Fruit fly (Drosophila melanogaster) whole organism, adult: ENCODE measurements around the gene sxe2.
A peak's percentile ranks its signal among the peaks of the same experiment; 100 is the strongest.

Experiments used
- CG11617 ChIP-seq: fragments of 200-800 bp; sonication (Bioruptor generic); optimal IDR thresholded peaks from 2 replicates; lab custom pipeline; 2017; ENCODE audit warnings: mild to moderate bottlenecking, missing biosample characterization, missing genetic modification reagents, missing genetic modification characterization
- CG12768 ChIP-seq: fragments of 200-800 bp; sonication (Bioruptor generic); optimal IDR thresholded peaks from 2 replicates; lab custom pipeline; 2017; ENCODE audit warnings: missing biosample characterization, missing genetic modification characterization, mild to moderate bottlenecking, moderate library complexity, missing genetic modification reagents
- CG14711 ChIP-seq: fragments of 200-800 bp; sonication (Bioruptor generic); optimal IDR thresholded peaks from 2 replicates; lab custom pipeline; 2018; ENCODE audit warnings: missing biosample characterization, mild to moderate bottlenecking, missing genetic modification characterization, moderate library complexity
- CG1620 ChIP-seq: fragments of 200-800 bp; sonication (Bioruptor generic); optimal IDR thresholded peaks from 2 replicates; lab custom pipeline; 2016; ENCODE audit warnings: missing biosample characterization, missing genetic modification characterization
- CG33017 ChIP-seq: fragments of 200-800 bp; sonication (Bioruptor generic); optimal IDR thresholded peaks from 2 replicates; lab custom pipeline; 2018; ENCODE audit warnings: missing biosample characterization, mild to moderate bottlenecking, missing genetic modification characterization, moderate library complexity
- CG5204 ChIP-seq: fragments of 200-800 bp; sonication (Bioruptor generic); optimal IDR thresholded peaks from 2 replicates; lab custom pipeline; 2016; ENCODE audit warnings: missing biosample characterization, missing genetic modification characterization
- CG7045 ChIP-seq: fragments of 200-800 bp; sonication (Bioruptor generic); optimal IDR thresholded peaks from 2 replicates; lab custom pipeline; 2017; ENCODE audit warnings: missing biosample characterization, mild to moderate bottlenecking, missing genetic modification characterization
- CG7101 ChIP-seq: fragments of 200-800 bp; sonication (Bioruptor generic); optimal IDR thresholded peaks from 2 replicates; lab custom pipeline; 2018; ENCODE audit warnings: missing biosample characterization, mild to moderate bottlenecking, missing genetic modification characterization, moderate library complexity
- Clk ChIP-seq: fragments of 200-800 bp; sonication (Bioruptor generic); optimal IDR thresholded peaks from 2 replicates; lab custom pipeline; 2017; ENCODE audit warnings: missing biosample characterization, missing genetic modification characterization
- Crg-1 ChIP-seq: fragments of 200-800 bp; sonication (Bioruptor generic); optimal IDR thresholded peaks from 2 replicates; lab custom pipeline; 2016; ENCODE audit warnings: missing biosample characterization, missing genetic modification characterization
- Hr96 ChIP-seq: fragments of 200-800 bp; sonication (Bioruptor generic); optimal IDR thresholded peaks from 2 replicates; lab custom pipeline; 2016; ENCODE audit warnings: missing biosample characterization, missing genetic modification characterization
- Mnt ChIP-seq: fragments of 200-800 bp; sonication (Bioruptor generic); optimal IDR thresholded peaks from 2 replicates; lab custom pipeline; 2016; ENCODE audit warnings: missing biosample characterization, mild to moderate bottlenecking, missing genetic modification characterization
- bab1 ChIP-seq: fragments of 200-800 bp; sonication (Bioruptor generic); optimal IDR thresholded peaks from 3 replicates; lab custom pipeline; 2019; ENCODE audit warnings: missing biosample characterization, mild to moderate bottlenecking, missing genetic modification characterization, moderate library complexity
- cic ChIP-seq: fragments of 200-800 bp; sonication (Bioruptor generic); optimal IDR thresholded peaks from 2 replicates; lab custom pipeline; 2017; ENCODE audit warnings: missing biosample characterization, mild to moderate bottlenecking, missing genetic modification characterization, moderate library complexity
- cnc ChIP-seq, 2 experiments: fragments of >200 bp; optimal IDR thresholded peaks; 2 replicates each; lab custom pipeline; 2017
- kay ChIP-seq: fragments of 200-800 bp; sonication (Bioruptor generic); peaks from one replicate; lab custom pipeline; 2016; ENCODE audit warnings: missing biosample characterization, missing genetic modification characterization, borderline replicate concordance
- ovo ChIP-seq: fragments of 200-800 bp; sonication (Bioruptor generic); optimal IDR thresholded peaks from 2 replicates; lab custom pipeline; 2016; ENCODE audit warnings: missing biosample characterization, missing genetic modification characterization
- pad ChIP-seq: fragments of 200-800 bp; sonication (Bioruptor generic); optimal IDR thresholded peaks from 3 replicates; lab custom pipeline; 2017; ENCODE audit warnings: missing biosample characterization, missing genetic modification characterization, mild to moderate bottlenecking, moderate library complexity, missing genetic modification reagents
- tj ChIP-seq: fragments of 200-800 bp; sonication (Bioruptor generic); optimal IDR thresholded peaks from 3 replicates; lab custom pipeline; 2017; ENCODE audit warnings: missing biosample characterization, mild to moderate bottlenecking, missing genetic modification characterization, moderate library complexity
- toe ChIP-seq: fragments of 200-800 bp; sonication (Bioruptor generic); optimal IDR thresholded peaks from 2 replicates; lab custom pipeline; 2016; ENCODE audit warnings: missing biosample characterization, missing genetic modification characterization

The sxe2 gene

DNA sequence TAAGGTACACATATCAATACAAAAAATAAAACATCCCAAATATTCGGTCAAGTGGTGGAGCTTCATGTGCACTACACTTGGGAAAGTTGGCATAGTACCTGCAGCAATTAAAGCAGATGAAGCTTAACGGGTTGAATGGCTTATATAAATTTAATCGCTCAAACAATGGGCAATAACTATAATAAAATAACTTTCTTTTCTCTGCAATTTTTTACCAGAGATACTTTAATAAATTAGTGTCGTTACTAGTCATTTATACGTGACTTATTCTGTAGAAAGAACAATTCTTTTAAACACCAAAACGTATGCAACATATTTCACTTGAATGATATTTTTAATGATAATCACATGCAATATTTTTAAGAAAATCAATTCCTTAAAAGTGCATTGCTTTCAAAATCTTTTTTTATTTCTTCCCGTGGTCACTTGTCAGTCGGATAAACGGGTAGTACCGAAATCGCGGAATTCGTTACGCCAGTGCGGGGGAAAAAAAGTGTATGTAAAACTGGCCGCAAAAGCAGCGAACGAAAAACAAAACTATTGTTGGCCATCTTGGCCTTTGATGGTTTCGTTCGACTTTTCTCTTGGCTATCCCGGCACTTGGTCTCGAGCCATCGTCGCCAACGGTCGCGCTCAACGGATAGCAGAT is 40.7 kb upstream of the sxe2 start, which contains the start of gene Jhbp4:
Gene Jhbp4, plus strand, starts transcription at position 599 of the 649 bp plus-strand sequence.
- TF ChIP-seq Crg-1 (no peak), tj (GFP tag; lab: Kevin White, UChicago) (no peak), toe (GFP tag; lab: Kevin White, UChicago) (no peak), CG11617 (no peak), CG7101 (no peak), CG5204 (GFP tag; lab: Kevin White, UChicago) (no peak), CG1620 (GFP tag; lab: Kevin White, UChicago) (no peak), CG33017 (no peak), kay (GFP tag; lab: Kevin White, UChicago) (no peak), cnc (optimal IDR thresholded peaks at IDR 0.05; lab: Kevin White, UChicago) (no peak), Mnt (GFP tag; lab: Kevin White, UChicago) (no peak)

DNA sequence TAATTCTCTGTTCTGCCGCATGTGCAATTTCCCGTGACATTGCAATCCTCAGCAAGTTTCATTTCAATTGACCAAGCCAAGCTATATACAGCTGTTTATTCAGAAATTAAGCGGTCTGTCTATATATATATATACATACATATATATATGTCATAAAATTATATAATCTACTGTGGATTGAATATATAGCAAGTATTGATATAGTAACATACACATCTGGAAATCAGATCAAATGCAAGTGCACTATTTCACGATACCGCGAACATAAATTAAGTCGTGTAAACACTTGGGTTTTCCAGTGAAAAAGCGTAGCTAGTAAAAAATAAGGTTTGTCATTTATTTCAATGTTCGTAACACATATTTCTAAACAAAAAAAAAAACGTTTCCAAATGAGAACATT is 37.6 kb upstream of the sxe2 start, which contains the start of gene Jhbp5:
Gene Jhbp5, minus strand, starts transcription at position 101 of the 400 bp plus-strand sequence.
- TF ChIP-seq ovo (no peak), tj (GFP tag; lab: Kevin White, UChicago) (peak; percentile 72)

DNA sequence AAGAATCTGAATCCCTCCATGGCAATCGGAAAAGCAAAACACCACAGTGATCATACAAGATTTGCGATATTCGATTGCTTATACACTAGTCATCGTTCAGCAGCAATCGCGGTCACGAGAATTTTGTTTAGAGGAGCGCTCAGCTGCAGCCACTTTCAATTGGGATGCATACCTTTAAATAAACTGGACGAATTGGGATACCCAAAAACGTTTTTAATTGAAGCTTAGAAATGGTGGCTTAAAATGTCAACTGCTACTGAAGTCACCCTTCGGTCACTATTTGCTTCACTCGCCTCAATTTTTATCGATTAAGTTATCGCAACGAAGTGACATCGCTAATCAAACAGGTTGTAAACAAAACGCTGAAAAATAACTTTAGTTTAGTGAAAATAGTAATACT is 34.3 kb upstream of the sxe2 start, which contains the start of the genes IKKbeta and CG5013:
Gene IKKbeta, minus strand, starts transcription at position 53 of the 400 bp plus-strand sequence.
Gene CG5013, plus strand, starts transcription at position 302 of the 400 bp plus-strand sequence.
- TF ChIP-seq Hr96 (GFP tag; lab: Kevin White, UChicago) = peak; percentile 72
- no peak for TF ChIP-seq Clk
- peak; percentile 63 for TF ChIP-seq CG7101
- TF ChIP-seq cic (GFP tag; lab: Kevin White, UChicago) = no peak
- TF ChIP-seq pad = peak; percentile 49
- peak; percentile 25 for TF ChIP-seq tj (GFP tag; lab: Kevin White, UChicago)
- TF ChIP-seq CG11617 = peak; percentile 48
- peak; percentile 54 for TF ChIP-seq Crg-1
- no peak for TF ChIP-seq CG33017
- TF ChIP-seq Mnt (GFP tag; lab: Kevin White, UChicago) = peak; percentile 51
- peak; percentile 78 for TF ChIP-seq bab1 (GFP tag; lab: Kevin White, UChicago)
- TF ChIP-seq cnc (optimal IDR thresholded peaks at IDR 0.05; lab: Kevin White, UChicago) = peak in 1 of 2 experiments; percentile 19
- no peak for TF ChIP-seq CG5204 (GFP tag; lab: Kevin White, UChicago)
- TF ChIP-seq CG14711 = peak; percentile 34
- TF ChIP-seq CG1620 (GFP tag; lab: Kevin White, UChicago) = peak; percentile 69
- TF ChIP-seq kay (GFP tag; lab: Kevin White, UChicago) = no peak
- TF ChIP-seq toe (GFP tag; lab: Kevin White, UChicago) = peak; percentile 86
- peak; percentile 4 for TF ChIP-seq CG7045
- no peak for TF ChIP-seq CG12768 (GFP tag; lab: Kevin White, UChicago)
- TF ChIP-seq ovo = peak; percentile 17

DNA sequence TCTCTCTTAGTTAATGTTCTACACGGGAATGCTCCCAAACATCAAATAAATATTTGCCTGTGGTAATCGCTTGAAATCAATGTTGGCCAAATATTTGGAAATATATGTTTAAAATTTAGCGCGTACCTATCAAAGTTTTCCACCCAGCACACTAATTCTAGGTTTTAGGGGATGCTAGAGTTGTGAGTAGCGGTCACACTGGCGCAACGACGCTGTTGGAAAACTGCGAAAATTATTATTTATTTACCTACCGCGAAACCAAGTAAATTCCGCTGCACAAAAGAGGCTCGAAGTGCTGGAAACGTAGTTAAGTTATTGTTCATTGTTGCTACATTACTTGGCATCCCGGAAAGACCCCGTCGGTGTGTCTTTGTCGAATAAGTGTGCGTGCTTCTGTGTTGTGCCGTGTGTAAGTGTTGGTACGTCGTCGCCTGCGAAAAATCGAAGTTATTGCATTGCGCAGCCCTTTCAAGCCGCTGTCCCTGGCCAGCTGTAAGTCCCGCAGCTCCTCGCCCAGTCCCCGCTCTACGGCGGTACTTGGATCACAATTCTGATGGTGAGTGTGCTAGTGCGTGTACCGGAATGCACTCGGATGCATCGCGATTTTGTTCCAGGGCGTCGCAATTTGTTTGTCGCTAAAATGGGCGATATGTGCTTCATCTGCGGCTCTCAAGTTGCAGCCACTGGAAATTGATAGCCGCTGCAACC is 32.9 kb upstream of the sxe2 start, which contains the start of gene msps:
Gene msps, plus strand, starts transcription at position 181 of the 708 bp plus-strand sequence.
- no peak for TF ChIP-seq CG1620 (GFP tag; lab: Kevin White, UChicago)
- no peak for TF ChIP-seq toe (GFP tag; lab: Kevin White, UChicago)
- no peak for TF ChIP-seq CG7101
- no peak for TF ChIP-seq CG12768 (GFP tag; lab: Kevin White, UChicago)
- no peak for TF ChIP-seq Mnt (GFP tag; lab: Kevin White, UChicago)
- no peak for TF ChIP-seq CG5204 (GFP tag; lab: Kevin White, UChicago)
- TF ChIP-seq CG14711 = no peak
- TF ChIP-seq CG11617 = no peak
- no peak for TF ChIP-seq cnc (optimal IDR thresholded peaks at IDR 0.05; lab: Kevin White, UChicago)
- no peak for TF ChIP-seq kay (GFP tag; lab: Kevin White, UChicago)
- TF ChIP-seq Crg-1 = no peak
- TF ChIP-seq Clk = no peak
- TF ChIP-seq CG33017 = no peak
- no peak for TF ChIP-seq cic (GFP tag; lab: Kevin White, UChicago)
- no peak for TF ChIP-seq ovo
- no peak for TF ChIP-seq pad
- no peak for TF ChIP-seq Hr96 (GFP tag; lab: Kevin White, UChicago)
- TF ChIP-seq bab1 (GFP tag; lab: Kevin White, UChicago) = no peak
- TF ChIP-seq tj (GFP tag; lab: Kevin White, UChicago) = no peak

DNA sequence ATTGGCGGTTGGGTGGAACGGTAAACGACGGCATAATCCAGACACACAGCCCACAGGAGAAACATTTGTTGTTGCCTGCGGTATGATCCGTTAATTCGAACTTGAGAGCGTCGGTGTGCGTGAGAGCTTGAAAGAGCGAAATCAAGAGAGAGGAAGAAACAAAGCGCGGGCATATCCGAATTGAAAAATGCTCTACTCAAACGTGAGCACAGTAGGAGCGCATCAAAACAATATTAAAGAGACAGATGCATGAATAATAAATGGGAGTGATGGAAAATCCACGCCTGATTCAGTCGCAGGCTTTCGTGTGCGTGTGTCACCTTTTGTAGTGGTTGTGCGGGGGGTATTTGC is 32.4 kb upstream of the sxe2 start:
- TF ChIP-seq CG11617 (no peak), CG12768 (GFP tag; lab: Kevin White, UChicago) (no peak), CG14711 (no peak), cic (GFP tag; lab: Kevin White, UChicago) (no peak), pad (peak; percentile 98), CG7045 (peak; percentile 1), ovo (peak; percentile 66), bab1 (GFP tag; lab: Kevin White, UChicago) (peak; percentile 37), toe (GFP tag; lab: Kevin White, UChicago) (no peak)

DNA sequence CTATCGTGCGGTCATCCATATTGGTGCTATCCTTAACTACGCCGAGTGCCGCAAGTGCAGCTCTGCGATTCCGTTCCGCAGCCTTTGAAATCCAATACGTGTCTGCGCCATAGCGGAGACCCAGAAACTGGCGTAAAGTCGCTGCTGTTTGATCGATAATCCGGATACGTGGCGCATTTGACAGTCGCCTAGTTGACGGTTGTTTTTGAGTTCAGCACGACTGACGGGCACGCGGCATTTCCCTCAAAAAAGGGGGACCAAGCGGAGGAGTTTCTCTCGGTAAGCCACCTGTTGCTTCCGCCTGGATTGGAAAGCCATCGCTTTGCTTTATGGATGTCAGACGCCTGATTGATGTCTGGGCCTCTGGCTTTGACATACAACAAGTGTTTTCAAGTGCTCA is 16.2 kb upstream of the sxe2 start, which contains the start of gene CG10185:
Gene CG10185, minus strand, starts transcription at position 101 of the 400 bp plus-strand sequence.
- TF ChIP-seq CG33017 (no peak), CG14711 (no peak), CG5204 (GFP tag; lab: Kevin White, UChicago) (no peak), CG1620 (GFP tag; lab: Kevin White, UChicago) (no peak)
